Fruit fly (Drosophila melanogaster): ENCODE measurements around the gene pon.

Gene pon

DNA sequence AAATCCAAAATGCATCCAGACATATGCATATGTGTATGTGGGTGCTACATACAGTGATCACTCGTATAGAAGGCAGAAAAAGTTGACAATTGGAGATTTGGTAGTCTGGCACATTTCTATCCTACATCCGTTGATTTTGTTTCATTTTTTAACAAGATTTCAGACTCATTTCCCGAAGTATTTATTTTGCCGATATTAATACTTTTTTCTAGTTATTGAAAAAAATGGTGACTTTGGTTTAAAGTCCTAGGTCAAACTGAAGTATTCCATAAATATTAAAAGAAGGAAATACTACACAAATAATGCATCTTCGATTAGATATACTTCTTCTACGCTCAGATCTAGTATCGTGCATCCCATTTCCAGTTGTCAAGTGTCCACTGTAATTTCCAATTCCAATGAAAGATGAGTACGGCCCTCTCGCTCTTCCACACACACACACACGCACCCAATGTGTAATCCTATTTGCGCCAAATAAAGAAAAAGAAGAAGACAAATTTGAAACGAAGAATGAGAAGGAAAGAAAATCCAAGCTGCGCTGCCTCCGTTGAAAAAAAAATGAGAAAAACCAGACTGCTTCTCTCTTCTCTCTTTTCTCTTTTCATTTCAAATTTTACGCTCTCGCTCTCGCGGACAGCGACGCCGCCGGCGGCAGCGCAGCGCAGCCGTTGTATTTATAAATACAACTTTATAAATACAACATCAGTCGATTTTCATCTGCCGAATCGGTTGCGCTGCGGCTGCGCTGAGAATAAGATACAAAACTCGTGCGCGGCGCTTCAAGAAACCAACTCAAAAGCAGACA lies 19.1 kb upstream of the pon start, which contains the start of gene peb (continued):
- no peak for TF ChIP-seq sd (tag; optimal IDR thresholded peaks at IDR 0.05)
- TF ChIP-seq Dll (GFP tag; IDR thresholded peaks at IDR 0.05; ENCODE audit: partially characterized antibody): peak; percentile 39; the same call in 2 of the 4 replicates
- TF ChIP-seq HLH3B (GFP tag; IDR thresholded peaks at IDR 0.05): peak; percentile 37; the same call in 1 of the 2 replicates
- TF ChIP-seq CG3407 (GFP tag; optimal IDR thresholded peaks at IDR 0.05): no peak
- peak; percentile 64 for TF ChIP-seq chn (GFP tag; optimal IDR thresholded peaks at IDR 0.05)
- no peak for TF ChIP-seq NFAT (GFP tag; IDR thresholded peaks at IDR 0.05)
- peak; percentile 90 for TF ChIP-seq CG17385 (GFP tag; optimal IDR thresholded peaks at IDR 0.05)
- TF ChIP-seq Scr (GFP tag; IDR thresholded peaks at IDR 0.05; ENCODE audit: partially characterized antibody): 0 out of 2 replicates have a peak, but pooled peaks have one; percentile 22
- TF ChIP-seq CG8388 (GFP tag; optimal IDR thresholded peaks at IDR 0.05): peak; percentile 44
- no peak for TF ChIP-seq H2.0 (GFP tag; IDR thresholded peaks at IDR 0.05)
- TF ChIP-seq Neu2 (GFP tag; optimal IDR thresholded peaks at IDR 0.05; ENCODE audit: borderline replicate concordance): no peak
- no peak for TF ChIP-seq CG14667 (GFP tag; IDR thresholded peaks at IDR 0.05)
- peak; percentile 37 for TF ChIP-seq org-1 (GFP tag; optimal IDR thresholded peaks at IDR 0.05)
- TF ChIP-seq Asciz (GFP tag; optimal IDR thresholded peaks at IDR 0.05): no peak
- peak; percentile 29 for TF ChIP-seq Spps (tag; optimal IDR thresholded peaks at IDR 0.05)
- TF ChIP-seq otp (GFP tag; IDR thresholded peaks at IDR 0.05): no peak
- TF ChIP-seq CG1024 (GFP tag; IDR thresholded peaks at IDR 0.05): no peak
- TF ChIP-seq CG4424 (GFP tag; optimal IDR thresholded peaks at IDR 0.05): peak; percentile 67
- no peak for TF ChIP-seq CG3065 (GFP tag; optimal IDR thresholded peaks at IDR 0.05)
- peak; percentile 5 for TF ChIP-seq CG7786 (GFP tag; optimal IDR thresholded peaks at IDR 0.05)
- TF ChIP-seq slbo (GFP tag; IDR thresholded peaks at IDR 0.05): no peak
- TF ChIP-seq nmo (GFP tag; optimal IDR thresholded peaks at IDR 0.05): peak; percentile 89
- no peak for TF ChIP-seq Nf-YA (GFP tag; IDR thresholded peaks at IDR 0.05)
- no peak for TF ChIP-seq CG5180 (GFP tag; optimal IDR thresholded peaks at IDR 0.05)
- no peak for TF ChIP-seq insv (GFP tag; optimal IDR thresholded peaks at IDR 0.05)
- peak; percentile 98 for TF ChIP-seq sens (GFP tag)
- peak; percentile 78 for TF ChIP-seq CG6689 (GFP tag; IDR thresholded peaks at IDR 0.05)
- peak; percentile 22 for TF ChIP-seq CG2202 (tag; optimal IDR thresholded peaks at IDR 0.05)
- peak; percentile 86 to 89 for TF ChIP-seq Trl (optimal IDR thresholded peaks at IDR 0.05)
- peak; percentile 34 for TF ChIP-seq Trl (GFP tag; optimal IDR thresholded peaks at IDR 0.05)
- TF ChIP-seq sr (GFP tag; IDR thresholded peaks at IDR 0.05): no peak
- no peak for TF ChIP-seq E2f2 (GFP tag; IDR thresholded peaks at IDR 0.05)
- TF ChIP-seq zen (tag; optimal IDR thresholded peaks at IDR 0.05): peak; percentile 55
- TF ChIP-seq lab (GFP tag; optimal IDR thresholded peaks at IDR 0.05): peak; percentile 11
- peak; percentile 55; the same call in 2 of the 3 replicates for TF ChIP-seq ci (GFP tag; IDR thresholded peaks at IDR 0.05)
- peak; percentile 49 for TF ChIP-seq bcd (GFP tag; optimal IDR thresholded peaks at IDR 0.05)
- TF ChIP-seq CG34224 (GFP tag; IDR thresholded peaks at IDR 0.05; ENCODE audit: partially characterized antibody): peak; percentile 49; the same call in 1 of the 3 replicates
- TF ChIP-seq CG7928 (GFP tag; optimal IDR thresholded peaks at IDR 0.05): no peak
- no peak for TF ChIP-seq emc (GFP tag; optimal IDR thresholded peaks at IDR 0.05)
- TF ChIP-seq so (GFP tag; IDR thresholded peaks at IDR 0.05): no peak; the same call in 2 of the 3 replicates
- TF ChIP-seq Dad (GFP tag; optimal IDR thresholded peaks at IDR 0.05): peak; percentile 21
- TF ChIP-seq Blimp-1 (GFP tag; optimal IDR thresholded peaks at IDR 0.05): peak; percentile 31
- no peak for TF ChIP-seq her (GFP tag; optimal IDR thresholded peaks at IDR 0.05)
- peak; percentile 59; the same call in 1 of the 2 replicates for TF ChIP-seq CG8765 (GFP tag; IDR thresholded peaks at IDR 0.05)
- no peak for TF ChIP-seq Deaf1 (tag; optimal IDR thresholded peaks at IDR 0.05)
- peak; percentile 57 for TF ChIP-seq NK7.1 (GFP tag; optimal IDR thresholded peaks at IDR 0.05)
- no peak for TF ChIP-seq disco-r (GFP tag; optimal IDR thresholded peaks at IDR 0.05)
- TF ChIP-seq dimm (GFP tag; IDR thresholded peaks at IDR 0.05): no peak
- no peak for TF ChIP-seq crc (GFP tag; optimal IDR thresholded peaks at IDR 0.05)
- no peak for TF ChIP-seq vfl (GFP tag; optimal IDR thresholded peaks at IDR 0.05)

All from whole organism, embryonic.